Worm (Caenorhabditis elegans): Measurements from ENCODE around the gene T25B9.11.

T25B9.11 gene

ce11 chrIV:10782014-10782413 is 17.7 kb downstream of the T25B9.11 start:
- no peak for TF ChIP-seq unc-62 (GFP tag; optimal IDR thresholded peaks at IDR 0.05)
- peak; percentile 72 for TF ChIP-seq nhr-25 (tag; optimal IDR thresholded peaks at IDR 0.05)
- TF ChIP-seq nfya-1 (tag; optimal IDR thresholded peaks at IDR 0.05; ENCODE audit: insufficient read depth) = peak; percentile 73
- TF ChIP-seq mdl-1 (tag; optimal IDR thresholded peaks at IDR 0.05) = peak; percentile 58
- TF ChIP-seq nhr-28 (tag; optimal IDR thresholded peaks at IDR 0.05) = no peak
- no peak for TF ChIP-seq nhr-237 (tag; optimal IDR thresholded peaks at IDR 0.05)
- peak in 2 of 3 experiments; percentile 43 to 69 for TF ChIP-seq elt-3 (tag; optimal IDR thresholded peaks at IDR 0.05)
- no peak for TF ChIP-seq unc-39 (tag; optimal IDR thresholded peaks at IDR 0.05)
- no peak for TF ChIP-seq fos-1 (tag; optimal IDR thresholded peaks at IDR 0.05)
- TF ChIP-seq fkh-10 (GFP tag; optimal IDR thresholded peaks at IDR 0.05) = no peak
- no peak for TF ChIP-seq nhr-11 (tag; optimal IDR thresholded peaks at IDR 0.05)
- no peak for TF ChIP-seq snpc-4 (tag; optimal IDR thresholded peaks at IDR 0.05)
- TF ChIP-seq lsy-12 (tag; optimal IDR thresholded peaks at IDR 0.05) = peak; percentile 19
- TF ChIP-seq ceh-82 (tag; optimal IDR thresholded peaks at IDR 0.05) = no peak
- no peak for TF ChIP-seq pqm-1 (tag; optimal IDR thresholded peaks at IDR 0.05)
- TF ChIP-seq ZK546.5 (tag; optimal IDR thresholded peaks at IDR 0.05) = no peak
- TF ChIP-seq pha-4 (tag; optimal IDR thresholded peaks at IDR 0.05) = no peak
- no peak for TF ChIP-seq skn-1 (tag; optimal IDR thresholded peaks at IDR 0.05)
- no peak for TF ChIP-seq ceh-9 (tag; optimal IDR thresholded peaks at IDR 0.05)
- peak; percentile 92 for TF ChIP-seq nhr-43 (tag; optimal IDR thresholded peaks at IDR 0.05; ENCODE audit: poor library complexity, severe bottlenecking)
- TF ChIP-seq ztf-4 (tag; optimal IDR thresholded peaks at IDR 0.05) = no peak
- no peak for TF ChIP-seq eor-1 (tag; optimal IDR thresholded peaks at IDR 0.05)
- no peak for TF ChIP-seq tbx-2 (tag; optimal IDR thresholded peaks at IDR 0.05)
- TF ChIP-seq lin-15B (tag; optimal IDR thresholded peaks at IDR 0.05) = no peak
- TF ChIP-seq egl-27 (tag; optimal IDR thresholded peaks at IDR 0.05) = peak; percentile 26
- peak; percentile 91 for TF ChIP-seq nhr-23 (tag; optimal IDR thresholded peaks at IDR 0.05)
- no peak for TF ChIP-seq ama-1 (optimal IDR thresholded peaks at IDR 0.05)
- TF ChIP-seq ceh-28 (tag; optimal IDR thresholded peaks at IDR 0.05) = peak; percentile 18
- no peak for TF ChIP-seq zag-1 (tag; optimal IDR thresholded peaks at IDR 0.05)
- peak; percentile 22 for TF ChIP-seq mml-1 (tag; optimal IDR thresholded peaks at IDR 0.05)
- no peak for TF ChIP-seq fkh-2 (tag; optimal IDR thresholded peaks at IDR 0.05)
- no peak for TF ChIP-seq lin-39 (tag; optimal IDR thresholded peaks at IDR 0.05)
- no peak for TF ChIP-seq aly-2 (tag; optimal IDR thresholded peaks at IDR 0.05)

DNA sequence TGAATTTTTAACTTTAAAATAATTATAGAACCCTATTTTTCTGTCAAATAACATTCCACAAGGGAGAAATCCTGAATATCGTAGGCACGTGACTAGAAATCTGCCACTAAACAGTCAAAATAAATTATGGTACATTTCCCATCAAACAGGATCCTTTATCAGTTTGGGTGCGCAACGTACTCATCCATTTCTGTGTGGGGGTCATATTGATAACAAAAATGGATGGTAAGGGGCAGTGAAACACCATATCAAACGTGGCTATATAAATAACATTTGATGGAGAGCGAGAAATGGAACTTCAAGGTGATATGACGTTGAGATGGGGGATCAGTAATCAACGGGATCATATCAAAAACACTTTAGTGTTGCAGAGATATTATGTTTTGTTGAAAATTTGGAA is 19.8 kb downstream of the T25B9.11 start:
- TF ChIP-seq nhr-25 (tag; optimal IDR thresholded peaks at IDR 0.05) (peak; percentile 38), tbx-2 (tag; optimal IDR thresholded peaks at IDR 0.05) (no peak), nhr-43 (tag; optimal IDR thresholded peaks at IDR 0.05; ENCODE audit: poor library complexity, severe bottlenecking) (peak; percentile 69), nhr-23 (tag; optimal IDR thresholded peaks at IDR 0.05) (peak; percentile 63), egl-27 (tag; optimal IDR thresholded peaks at IDR 0.05) (no peak), ztf-11 (tag; optimal IDR thresholded peaks at IDR 0.05) (no peak), elt-3 (tag; optimal IDR thresholded peaks at IDR 0.05) (peak in 2 of 3 experiments; percentile 67 to 73), pqm-1 (tag; optimal IDR thresholded peaks at IDR 0.05) (no peak), unc-62 (GFP tag; optimal IDR thresholded peaks at IDR 0.05) (no peak)

DNA sequence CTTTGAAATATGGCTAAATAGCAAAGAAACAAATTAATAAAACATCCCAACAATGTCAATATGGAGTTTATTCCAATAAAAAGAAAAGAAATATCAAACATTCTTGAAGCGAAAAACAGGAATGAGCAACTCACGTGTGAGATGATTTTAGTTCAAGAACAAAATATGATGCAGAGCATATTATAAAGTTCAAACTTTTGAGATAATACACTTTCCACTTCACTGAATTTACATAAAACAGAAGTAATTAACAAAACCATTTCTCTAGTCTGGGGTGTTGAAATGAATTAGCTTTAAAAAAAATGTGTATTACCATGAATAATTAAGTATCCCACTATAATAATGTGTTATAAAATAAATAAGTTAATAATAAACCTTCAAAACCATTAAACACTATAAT is 22.4 kb downstream of the T25B9.11 start, which contains the start of gene srd-7:
TSS of gene srd-7 (minus strand) at position 101 of the 400 bp plus-strand sequence.
- TF ChIP-seq nhr-23 (tag; optimal IDR thresholded peaks at IDR 0.05) = no peak
- TF ChIP-seq ceh-16 (tag; optimal IDR thresholded peaks at IDR 0.05) = no peak
- TF ChIP-seq ceh-9 (tag; optimal IDR thresholded peaks at IDR 0.05) = no peak
- no peak for TF ChIP-seq egl-27 (tag; optimal IDR thresholded peaks at IDR 0.05)
- no peak for TF ChIP-seq fos-1 (tag; optimal IDR thresholded peaks at IDR 0.05)
- TF ChIP-seq mdl-1 (tag; optimal IDR thresholded peaks at IDR 0.05) = no peak

DNA sequence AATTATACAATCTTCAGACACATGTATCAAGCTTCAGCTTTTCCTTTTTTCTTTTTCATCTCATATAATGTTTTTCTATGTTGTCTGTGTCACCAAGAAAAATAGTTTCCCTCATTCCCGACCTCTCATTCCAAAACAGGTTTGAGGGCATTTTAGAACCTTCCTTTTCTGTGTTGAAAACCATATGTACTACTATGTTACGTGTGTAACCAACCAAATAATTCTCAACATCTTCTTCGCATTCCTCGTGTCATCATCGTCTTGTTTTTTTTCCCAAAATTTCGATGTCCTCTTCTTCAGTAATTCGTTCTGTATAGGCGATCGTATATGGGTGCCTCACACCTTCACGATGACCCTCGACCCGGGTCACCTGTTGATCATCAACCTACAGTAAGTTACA is 26.0 kb downstream of the T25B9.11 start, which contains the start of gene pept-2:
TSS of gene pept-2 (plus strand) at position 301 of the 400 bp plus-strand sequence.
- TF ChIP-seq mdl-1 (tag; optimal IDR thresholded peaks at IDR 0.05) = no peak
- TF ChIP-seq ceh-28 (tag; optimal IDR thresholded peaks at IDR 0.05) = no peak
- peak; percentile 31 for TF ChIP-seq nhr-25 (tag; optimal IDR thresholded peaks at IDR 0.05)
- TF ChIP-seq nhr-76 (tag; optimal IDR thresholded peaks at IDR 0.05) = no peak
- TF ChIP-seq skn-1 (tag; optimal IDR thresholded peaks at IDR 0.05) = no peak
- no peak for TF ChIP-seq daf-12 (tag; optimal IDR thresholded peaks at IDR 0.05)

Measured in whole organism, L3 larva.